Worm (Caenorhabditis elegans): ENCODE results near the gene F48E3.6.

Gene F48E3.6

ce11 chrX:7512714-7513113 lies 10.0 kb upstream of the F48E3.6 start:
- TF ChIP-seq dao-5 (tag; optimal IDR thresholded peaks at IDR 0.05) (no peak), him-1 (tag; optimal IDR thresholded peaks at IDR 0.05) (no peak), W03F9.2 (tag; optimal IDR thresholded peaks at IDR 0.05) (no peak)

- TF ChIP-seq dao-5 (tag; optimal IDR thresholded peaks at IDR 0.05) (no peak), him-1 (tag; optimal IDR thresholded peaks at IDR 0.05) (no peak), W03F9.2 (tag; optimal IDR thresholded peaks at IDR 0.05) (no peak)
Measured at ce11 chrX:7507141-7507540, 4.4 kb upstream of the F48E3.6 start.

ce11 chrX:7506533-7506932 lies 3.8 kb upstream of the F48E3.6 start, which contains the start of gene lgc-11:
Gene lgc-11 (minus strand): TSS chrX:7506633.
- no peak for TF ChIP-seq W03F9.2 (tag; optimal IDR thresholded peaks at IDR 0.05)
- no peak for TF ChIP-seq dao-5 (tag; optimal IDR thresholded peaks at IDR 0.05)
- no peak for TF ChIP-seq him-1 (tag; optimal IDR thresholded peaks at IDR 0.05)

ce11 chrX:7500970-7501369 lies 1.7 kb downstream of the F48E3.6 start, which contains the start of gene uggt-1:
Gene uggt-1 (minus strand): TSS chrX:7500982.
- no peak for TF ChIP-seq W03F9.2 (tag; optimal IDR thresholded peaks at IDR 0.05)
- TF ChIP-seq dao-5 (tag; optimal IDR thresholded peaks at IDR 0.05) = no peak
- peak; percentile 90 for TF ChIP-seq him-1 (tag; optimal IDR thresholded peaks at IDR 0.05)

ce11 chrX:7495491-7495890 lies 7.2 kb downstream of the F48E3.6 start, which contains the start of gene try-14:
Gene try-14 (minus strand): TSS chrX:7495591.
- TF ChIP-seq dao-5 (tag; optimal IDR thresholded peaks at IDR 0.05) (no peak), W03F9.2 (tag; optimal IDR thresholded peaks at IDR 0.05) (no peak), him-1 (tag; optimal IDR thresholded peaks at IDR 0.05) (no peak)

- no peak for TF ChIP-seq him-1 (tag; optimal IDR thresholded peaks at IDR 0.05)
- no peak for TF ChIP-seq dao-5 (tag; optimal IDR thresholded peaks at IDR 0.05)
- no peak for TF ChIP-seq W03F9.2 (tag; optimal IDR thresholded peaks at IDR 0.05)
Measured at ce11 chrX:7493020-7493419, 9.7 kb downstream of the F48E3.6 start, which contains the start of gene F48E3.2. Gene F48E3.2 (minus strand): TSS chrX:7493120.

- TF ChIP-seq W03F9.2 (tag; optimal IDR thresholded peaks at IDR 0.05) (no peak), dao-5 (tag; optimal IDR thresholded peaks at IDR 0.05) (no peak), him-1 (tag; optimal IDR thresholded peaks at IDR 0.05) (no peak)
Measured at ce11 chrX:7491521-7491920, 11.2 kb downstream of the F48E3.6 start.

- TF ChIP-seq dao-5 (tag; optimal IDR thresholded peaks at IDR 0.05) (no peak), him-1 (tag; optimal IDR thresholded peaks at IDR 0.05) (no peak), W03F9.2 (tag; optimal IDR thresholded peaks at IDR 0.05) (no peak)
Measured at ce11 chrX:7485748-7486147, 17.0 kb downstream of the F48E3.6 start, which contains the start of gene gly-12. Gene gly-12 (plus strand): TSS chrX:7485864.

ce11 chrX:7480756-7481155 lies 22.0 kb downstream of the F48E3.6 start, which contains the start of gene F48E3.9:
Gene F48E3.9 (plus strand): TSS chrX:7481056.
- TF ChIP-seq dao-5 (tag; optimal IDR thresholded peaks at IDR 0.05) = no peak
- TF ChIP-seq him-1 (tag; optimal IDR thresholded peaks at IDR 0.05) = no peak
- TF ChIP-seq W03F9.2 (tag; optimal IDR thresholded peaks at IDR 0.05) = no peak

ce11 chrX:7478948-7479347 lies 23.8 kb downstream of the F48E3.6 start, which contains the start of gene mek-1:
Gene mek-1 (plus strand): TSS chrX:7479248.
- TF ChIP-seq W03F9.2 (tag; optimal IDR thresholded peaks at IDR 0.05) = no peak
- TF ChIP-seq dao-5 (tag; optimal IDR thresholded peaks at IDR 0.05) = no peak
- TF ChIP-seq him-1 (tag; optimal IDR thresholded peaks at IDR 0.05) = no peak

- TF ChIP-seq W03F9.2 (tag; optimal IDR thresholded peaks at IDR 0.05) = no peak
- no peak for TF ChIP-seq dao-5 (tag; optimal IDR thresholded peaks at IDR 0.05)
- TF ChIP-seq him-1 (tag; optimal IDR thresholded peaks at IDR 0.05) = no peak
Measured at ce11 chrX:7478476-7478875, 24.2 kb downstream of the F48E3.6 start.

ce11 chrX:7474968-7475433 lies 27.7 kb downstream of the F48E3.6 start, which contains the start of gene coh-1:
Gene coh-1 (minus strand): TSS chrX:7475018.
- TF ChIP-seq W03F9.2 (tag; optimal IDR thresholded peaks at IDR 0.05) = no peak

- TF ChIP-seq dao-5 (tag; optimal IDR thresholded peaks at IDR 0.05) (no peak), him-1 (tag; optimal IDR thresholded peaks at IDR 0.05) (no peak), W03F9.2 (tag; optimal IDR thresholded peaks at IDR 0.05) (no peak)
Measured at ce11 chrX:7469907-7470306, 32.8 kb downstream of the F48E3.6 start.

ce11 chrX:7466682-7467081 lies 36.0 kb downstream of the F48E3.6 start:
- TF ChIP-seq dao-5 (tag; optimal IDR thresholded peaks at IDR 0.05) (no peak), W03F9.2 (tag; optimal IDR thresholded peaks at IDR 0.05) (no peak), him-1 (tag; optimal IDR thresholded peaks at IDR 0.05) (no peak)

- TF ChIP-seq dao-5 (tag; optimal IDR thresholded peaks at IDR 0.05) (no peak), W03F9.2 (tag; optimal IDR thresholded peaks at IDR 0.05) (no peak), him-1 (tag; optimal IDR thresholded peaks at IDR 0.05) (no peak)
Measured at ce11 chrX:7464389-7464788, 38.3 kb downstream of the F48E3.6 start.
